Worm (Caenorhabditis elegans): ENCODE results near the gene Y51H7BR.4.
A peak's percentile ranks its signal among the peaks of the same experiment; 100 is the strongest.

Gene Y51H7BR.4

DNA sequence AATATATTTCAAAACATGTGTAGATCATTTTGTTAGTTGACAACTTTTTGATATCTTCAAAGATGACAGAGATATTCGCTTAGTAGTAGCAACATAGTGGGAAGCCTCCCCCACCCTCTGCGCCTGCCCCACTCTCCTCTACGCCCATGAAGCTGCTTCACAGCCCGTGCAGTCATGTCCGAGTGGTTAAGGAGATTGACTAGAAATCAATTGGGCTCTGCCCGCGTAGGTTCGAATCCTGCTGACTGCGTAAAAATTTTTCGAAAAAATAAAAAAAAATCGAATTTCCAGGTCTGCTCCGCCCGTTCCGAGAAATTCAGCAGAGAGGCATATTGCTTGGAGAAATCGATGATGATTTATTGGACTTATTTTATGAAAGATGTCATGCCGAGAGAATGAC lies 9.3 kb upstream of the Y51H7BR.4 start (continued):
- TF ChIP-seq ceh-32 (tag; optimal IDR thresholded peaks at IDR 0.05; ENCODE audit: poor library complexity): no peak
- no peak for TF ChIP-seq zfp-2 (tag; optimal IDR thresholded peaks at IDR 0.05)
- peak; percentile 71; the same call in 1 of the 2 replicates for TF ChIP-seq lin-38 (GFP tag; IDR thresholded peaks at IDR 0.05)

DNA sequence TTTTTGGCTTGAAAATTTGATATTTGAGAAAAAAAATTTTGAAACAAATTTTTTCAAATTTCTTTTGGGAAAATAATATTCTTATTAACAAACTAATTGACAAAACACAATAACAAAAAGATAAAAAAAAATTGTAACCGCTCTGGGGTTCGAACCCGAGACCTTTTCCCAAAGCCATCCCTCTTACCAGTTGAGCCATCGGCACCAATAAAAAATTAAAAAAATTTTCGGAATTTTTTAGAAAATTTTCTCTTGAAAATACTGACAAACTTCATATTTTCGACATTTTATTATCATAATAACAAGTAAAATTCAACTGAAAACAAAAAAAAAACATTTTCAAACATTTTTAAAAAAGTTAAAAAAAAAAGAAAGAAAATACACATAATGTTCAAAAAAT lies 7.2 kb upstream of the Y51H7BR.4 start:
- TF ChIP-seq spr-3 (GFP tag; optimal IDR thresholded peaks at IDR 0.05) (no peak), lin-38 (GFP tag; IDR thresholded peaks at IDR 0.05) (0 out of 2 replicates have a peak, but pooled peaks have one; percentile 15)

DNA sequence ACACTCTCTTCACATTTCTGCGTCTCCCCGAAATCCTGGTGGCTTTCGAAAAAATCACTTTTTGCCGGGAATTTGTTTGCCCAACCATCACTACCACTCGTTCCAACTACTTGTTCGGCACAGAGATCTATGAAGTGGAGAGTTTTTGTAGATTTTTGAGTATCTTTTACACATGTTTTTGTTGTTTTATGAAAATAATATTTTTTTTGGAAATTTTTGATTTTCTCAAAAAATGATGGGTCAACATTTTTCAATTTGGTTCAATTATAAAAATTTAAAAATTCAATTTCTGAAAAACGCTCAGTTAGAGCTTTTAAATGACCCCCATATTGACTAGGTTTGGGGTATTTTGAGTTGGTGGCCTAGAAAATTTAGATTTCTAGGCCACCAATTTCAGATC lies 3.7 kb upstream of the Y51H7BR.4 start, which contains the start of gene Y51H7BR.7:
TSS of gene Y51H7BR.7 (minus strand) at position 101 of the 400 bp plus-strand sequence.
- TF ChIP-seq nhr-6 (tag; optimal IDR thresholded peaks at IDR 0.05): no peak
- TF ChIP-seq F10B5.3 (tag; optimal IDR thresholded peaks at IDR 0.05): no peak
- TF ChIP-seq ceh-44 (GFP tag; IDR thresholded peaks at IDR 0.05): no peak
- no peak for TF ChIP-seq lin-13 (GFP tag; optimal IDR thresholded peaks at IDR 0.05)
- TF ChIP-seq pha-4 (GFP tag; IDR thresholded peaks at IDR 0.05): no peak
- TF ChIP-seq pha-4 (tag; optimal IDR thresholded peaks at IDR 0.05): no peak
- TF ChIP-seq nhr-28 (tag; optimal IDR thresholded peaks at IDR 0.05): no peak
- TF ChIP-seq hmg-1.1 (GFP tag; IDR thresholded peaks at IDR 0.05): no peak

DNA sequence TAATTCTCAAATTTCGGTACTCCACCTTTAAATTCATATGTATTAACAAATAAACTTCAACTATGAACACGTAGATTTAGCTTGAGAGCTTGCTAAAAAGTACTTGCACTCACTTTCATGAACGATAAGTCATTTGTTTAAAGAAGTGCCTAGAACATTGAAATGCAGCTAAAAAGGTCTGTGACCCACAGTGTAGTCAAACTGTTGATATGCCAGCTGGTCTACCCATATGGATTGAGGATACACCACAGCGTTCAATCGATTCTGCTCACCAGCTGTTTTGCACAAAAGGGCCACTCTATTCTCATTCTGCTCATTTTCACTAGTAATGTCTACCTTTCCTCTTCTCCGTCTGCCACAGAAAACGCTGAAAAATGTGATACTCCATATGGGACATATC lies 6.8 kb downstream of the Y51H7BR.4 start, which contains the start of gene fbxb-43:
TSS of gene fbxb-43 (plus strand) at position 301 of the 400 bp plus-strand sequence.
- TF ChIP-seq F26F4.8 (GFP tag; conservative IDR thresholded peaks at IDR 0.05): no peak
- no peak for TF ChIP-seq lin-15B (tag; optimal IDR thresholded peaks at IDR 0.05)
- TF ChIP-seq php-3 (GFP tag; IDR thresholded peaks at IDR 0.05): no peak
- TF ChIP-seq zip-2 (tag; optimal IDR thresholded peaks at IDR 0.05): no peak
- TF ChIP-seq hmg-1.1 (GFP tag; IDR thresholded peaks at IDR 0.05): no peak
- TF ChIP-seq madf-5 (GFP tag; IDR thresholded peaks at IDR 0.05): no peak
- no peak for TF ChIP-seq nhr-76 (tag; optimal IDR thresholded peaks at IDR 0.05)
- TF ChIP-seq attf-4 (tag; optimal IDR thresholded peaks at IDR 0.05): no peak
- TF ChIP-seq nhr-6 (tag; optimal IDR thresholded peaks at IDR 0.05): no peak
- no peak for TF ChIP-seq hlh-11 (tag; optimal IDR thresholded peaks at IDR 0.05)
- no peak for TF ChIP-seq lin-39 (tag; optimal IDR thresholded peaks at IDR 0.05)
- TF ChIP-seq F37D6.2 (tag; optimal IDR thresholded peaks at IDR 0.05): no peak
- no peak for TF ChIP-seq mdt-29 (GFP tag; IDR thresholded peaks at IDR 0.05)
- TF ChIP-seq daf-19 (GFP tag; conservative IDR thresholded peaks at IDR 0.05): no peak
- TF ChIP-seq set-16 (GFP tag; IDR thresholded peaks at IDR 0.05): no peak
- TF ChIP-seq ceh-44 (GFP tag; IDR thresholded peaks at IDR 0.05): no peak

DNA sequence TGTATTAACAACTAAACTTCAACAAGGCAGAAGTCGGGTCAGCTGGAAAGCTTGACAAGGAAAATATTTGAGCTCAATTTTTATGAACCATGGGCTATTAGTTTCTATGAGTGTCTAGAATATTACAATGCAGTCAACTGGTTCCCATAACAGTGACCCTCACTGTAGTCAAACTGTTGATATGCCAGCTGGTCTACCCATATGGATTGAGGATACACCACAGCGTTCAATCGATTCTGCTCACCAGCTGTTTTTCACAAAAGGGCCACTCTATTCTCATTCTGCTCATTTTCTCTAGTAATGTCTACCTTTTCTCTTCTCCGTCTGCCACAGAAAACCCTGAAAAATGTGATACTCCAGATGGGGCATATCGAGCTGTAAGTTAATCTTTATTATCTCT lies 8.2 kb downstream of the Y51H7BR.4 start, which contains the start of gene fbxb-42:
TSS of gene fbxb-42 (plus strand) at position 301 of the 400 bp plus-strand sequence.
- no peak for TF ChIP-seq lin-38 (GFP tag; IDR thresholded peaks at IDR 0.05)
- peak in 1 of 2 experiments; percentile 27 for TF ChIP-seq unc-62 (GFP tag; optimal IDR thresholded peaks at IDR 0.05 in 1 of 2)
- TF ChIP-seq unc-62 (tag; optimal IDR thresholded peaks at IDR 0.05): no peak

DNA sequence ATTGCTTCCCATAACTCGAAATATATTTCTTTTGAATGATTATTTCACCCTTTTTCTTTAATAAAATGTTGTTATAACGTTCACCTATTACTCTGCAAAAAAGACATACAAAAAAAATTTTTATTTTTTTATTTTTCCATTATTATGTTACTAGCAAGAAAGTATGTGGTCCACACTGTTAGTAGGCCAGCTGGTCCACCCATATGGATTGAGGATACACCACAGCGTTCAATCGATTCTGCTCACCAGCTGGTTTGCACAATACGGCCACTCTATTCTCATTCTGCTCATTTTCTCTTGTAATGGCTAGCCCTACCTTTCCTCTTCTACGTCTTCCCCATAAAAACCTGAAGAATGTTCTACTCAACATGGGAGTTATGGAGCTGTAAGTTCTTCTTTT lies 9.4 kb downstream of the Y51H7BR.4 start, which contains the start of gene fbxb-44:
TSS of gene fbxb-44 (plus strand) at position 301 of the 400 bp plus-strand sequence.
- TF ChIP-seq daf-16 (GFP tag; optimal IDR thresholded peaks at IDR 0.05): no peak
- no peak for TF ChIP-seq daf-16 (tag; optimal IDR thresholded peaks at IDR 0.05)
- TF ChIP-seq set-16 (GFP tag; IDR thresholded peaks at IDR 0.05): no peak
- TF ChIP-seq jun-1 (tag; optimal IDR thresholded peaks at IDR 0.05): no peak
- TF ChIP-seq nhr-76 (tag; optimal IDR thresholded peaks at IDR 0.05): no peak
- TF ChIP-seq zip-2 (tag; optimal IDR thresholded peaks at IDR 0.05): no peak
- no peak for TF ChIP-seq arid-1 (GFP tag; conservative IDR thresholded peaks at IDR 0.05)
- TF ChIP-seq snpc-4 (tag; optimal IDR thresholded peaks at IDR 0.05): no peak
- TF ChIP-seq aly-2 (tag; optimal IDR thresholded peaks at IDR 0.05): no peak
- TF ChIP-seq madf-5 (GFP tag; IDR thresholded peaks at IDR 0.05): no peak
- TF ChIP-seq pqm-1 (tag; optimal IDR thresholded peaks at IDR 0.05): no peak
- no peak for TF ChIP-seq rbr-2 (tag; optimal IDR thresholded peaks at IDR 0.05)
